Worm (Caenorhabditis elegans) whole organism, L1 larva: ENCODE data around the gene dnj-10.

ENCODE experiments used
- C04F5.9 ChIP-seq: sonication (generic microtip); optimal IDR thresholded peaks from 2 replicates; lab custom pipeline; 2016; ENCODE audit warnings: missing genetic modification characterization, missing compliant biosample characterization
- aha-1 ChIP-seq: fragments of 150-350 bp; optimal IDR thresholded peaks from 2 replicates; lab custom pipeline; 2014; ENCODE audit warnings: missing biosample characterization, missing genetic modification characterization
- aly-2 ChIP-seq: fragments of 150-350 bp; optimal IDR thresholded peaks from 2 replicates; lab custom pipeline; 2014; ENCODE audit warnings: missing biosample characterization, missing genetic modification characterization
- blmp-1 ChIP-seq: fragments of 150-350 bp; optimal IDR thresholded peaks from 2 replicates; lab custom pipeline; 2014; ENCODE audit warnings: missing biosample characterization, missing genetic modification characterization
- ceh-63 ChIP-seq: fragments of 200-800 bp; sonication (Bioruptor generic); optimal IDR thresholded peaks from 2 replicates; lab custom pipeline; 2018; ENCODE audit warnings: mild to moderate bottlenecking, missing genetic modification characterization, missing compliant biosample characterization
- ceh-8 ChIP-seq: fragments of 200-800 bp; sonication (Bioruptor generic); optimal IDR thresholded peaks from 2 replicates; lab custom pipeline; 2018; ENCODE audit warnings: mild to moderate bottlenecking, missing genetic modification characterization, moderate library complexity, missing compliant biosample characterization
- ces-1 ChIP-seq: fragments of 150-350 bp; optimal IDR thresholded peaks from 2 replicates; lab custom pipeline; 2014; ENCODE audit warnings: missing biosample characterization, missing genetic modification reagents, missing genetic modification characterization
- dpl-1 ChIP-seq, 3 experiments: fragments of 150-350 bp in 2 of 3; sonication (generic microtip) in 1 of 3; optimal IDR thresholded peaks; 2 replicates each; lab custom pipeline; 2014 to 2017; ENCODE audit warnings: missing biosample characterization in 3 of 3, missing genetic modification characterization in 3 of 3, missing genetic modification reagents in 3 of 3
- efl-1 ChIP-seq, 4 experiments: fragments of 150-350 bp; optimal IDR thresholded peaks in 3 of 4; peaks in 1 of 4; 1 replicate in 1 of 4; 2 replicates in 3 of 4; lab custom pipeline; 2014; ENCODE audit warnings: missing biosample characterization in 2 of 4, missing genetic modification characterization in 2 of 4, missing genetic modification reagents in 2 of 4
- egl-13 ChIP-seq: sonication (generic microtip); optimal IDR thresholded peaks from 2 replicates; lab custom pipeline; 2016; ENCODE audit warnings: missing genotype, missing genetic modification reagents, missing genetic modification characterization, missing compliant biosample characterization
- egl-27 ChIP-seq, 2 experiments: fragments of 150-350 bp in 1 of 2; sonication (generic microtip); optimal IDR thresholded peaks; 3 replicates each; lab custom pipeline; 2017 to 2018; ENCODE audit warnings: missing biosample characterization in 2 of 2, missing genetic modification characterization in 2 of 2, missing genetic modification reagents in 2 of 2
- elt-2 ChIP-seq: sonication (generic microtip); optimal IDR thresholded peaks from 2 replicates; lab custom pipeline; 2016; ENCODE audit warnings: missing genetic modification characterization, mild to moderate bottlenecking, inconsistent platforms, missing compliant biosample characterization, missing genetic modification reagents
- elt-3 ChIP-seq, 6 experiments: fragments of 150-350 bp in 1 of 6; sonication (generic microtip); optimal IDR thresholded peaks; 2 replicates each; lab custom pipeline; 2017 to 2018; ENCODE audit warnings: missing biosample characterization in 6 of 6, missing genetic modification characterization in 6 of 6, inconsistent platforms in 1 of 6
- ets-5 ChIP-seq: fragments of 200-800 bp; sonication (Bioruptor generic); IDR thresholded peaks from 2 replicates; pipeline ENCODE4 v1.3.6; 2022; ENCODE audit warnings: missing genetic modification characterization, missing compliant biosample characterization
- fkh-10 ChIP-seq: sonication (generic microtip); optimal IDR thresholded peaks from 2 replicates; lab custom pipeline; 2017; ENCODE audit warnings: missing biosample characterization, missing genetic modification reagents, missing genetic modification characterization
- fkh-4 ChIP-seq: sonication (generic microtip); optimal IDR thresholded peaks from 2 replicates; lab custom pipeline; 2016; ENCODE audit warnings: missing compliant biosample characterization, missing genetic modification characterization, borderline replicate concordance
- fkh-8 ChIP-seq: sonication (generic microtip); optimal IDR thresholded peaks from 2 replicates; lab custom pipeline; 2016; ENCODE audit warnings: mild to moderate bottlenecking, missing genetic modification characterization, missing compliant biosample characterization
- fos-1 ChIP-seq: fragments of 150-350 bp; optimal IDR thresholded peaks from 2 replicates; lab custom pipeline; 2014; ENCODE audit warnings: missing biosample characterization, missing genetic modification characterization
- grh-1 ChIP-seq: fragments of 200-800 bp; sonication (Bioruptor generic); IDR thresholded peaks from 2 replicates; pipeline ENCODE4 v1.3.6; 2022; ENCODE audit warnings: missing genetic modification reagents, missing genetic modification characterization, missing compliant biosample characterization
- hlh-17 ChIP-seq: fragments of 200-800 bp; sonication (Bioruptor generic); optimal IDR thresholded peaks from 2 replicates; lab custom pipeline; 2018; ENCODE audit warnings: missing genetic modification characterization, mild to moderate bottlenecking, missing compliant biosample characterization, moderate library complexity, borderline replicate concordance
- hlh-4 ChIP-seq: sonication (generic microtip); optimal IDR thresholded peaks from 2 replicates; lab custom pipeline; 2016; ENCODE audit warnings: mild to moderate bottlenecking, missing genetic modification characterization, missing compliant biosample characterization
- irx-1 ChIP-seq: sonication (generic microtip); optimal IDR thresholded peaks from 2 replicates; lab custom pipeline; 2016; ENCODE audit warnings: missing genetic modification characterization, missing compliant biosample characterization
- isw-1 ChIP-seq: fragments of 200-800 bp; sonication (Bioruptor generic); IDR thresholded peaks from 2 replicates; pipeline ENCODE4 v1.3.6; 2022; ENCODE audit warnings: missing genetic modification characterization, missing compliant biosample characterization
- jun-1 ChIP-seq: fragments of 150-350 bp; optimal IDR thresholded peaks from 2 replicates; lab custom pipeline; 2014; ENCODE audit warnings: missing biosample characterization, missing genetic modification reagents, missing genetic modification characterization
- lin-14 ChIP-seq: fragments of 200-800 bp; sonication (Bioruptor generic); optimal IDR thresholded peaks from 2 replicates; lab custom pipeline; 2018; ENCODE audit warnings: mild to moderate bottlenecking, missing genetic modification characterization, moderate library complexity, missing compliant biosample characterization
- lin-15B ChIP-seq: fragments of 150-350 bp; sonication (generic microtip); optimal IDR thresholded peaks from 3 replicates; lab custom pipeline; 2014; ENCODE audit warnings: missing biosample characterization, missing genetic modification characterization
- lin-35 ChIP-seq, 2 experiments: fragments of 150-350 bp; optimal IDR thresholded peaks; 2 replicates each; lab custom pipeline; 2014; ENCODE audit warnings: missing biosample characterization in 2 of 2, missing genetic modification characterization in 2 of 2, missing genetic modification reagents in 2 of 2
- lir-3 ChIP-seq: sonication (generic microtip); optimal IDR thresholded peaks from 2 replicates; lab custom pipeline; 2016; ENCODE audit warnings: mild to moderate bottlenecking, missing genetic modification characterization, moderate library complexity, missing compliant biosample characterization; ENCODE audit not compliant: poor library complexity
- lsy-2 ChIP-seq, 2 experiments: fragments of 150-350 bp; optimal IDR thresholded peaks; 2 replicates each; lab custom pipeline; 2014; ENCODE audit warnings: missing biosample characterization in 2 of 2, missing genetic modification characterization in 2 of 2
- mab-9 ChIP-seq: fragments of 200-800 bp; sonication (Bioruptor generic); IDR thresholded peaks from 2 replicates; pipeline ENCODE4 v1.3.6; 2022; ENCODE audit warnings: missing genetic modification reagents, missing genetic modification characterization, missing compliant biosample characterization
- mef-2 ChIP-seq: fragments of 150-350 bp; optimal IDR thresholded peaks from 2 replicates; lab custom pipeline; 2014; ENCODE audit warnings: missing biosample characterization, missing genetic modification characterization
- mep-1 ChIP-seq: fragments of 150-350 bp; optimal IDR thresholded peaks from 2 replicates; lab custom pipeline; 2014; ENCODE audit warnings: missing biosample characterization, missing genetic modification characterization
- nhr-47 ChIP-seq: sonication (generic microtip); optimal IDR thresholded peaks from 2 replicates; lab custom pipeline; 2016; ENCODE audit warnings: mild to moderate bottlenecking, missing genetic modification characterization, moderate library complexity, missing compliant biosample characterization
- nhr-71 ChIP-seq: sonication (generic microtip); optimal IDR thresholded peaks from 2 replicates; lab custom pipeline; 2016; ENCODE audit warnings: mild to moderate bottlenecking, missing genetic modification characterization, moderate library complexity, missing compliant biosample characterization
- nhr-77 ChIP-seq: fragments of 150-350 bp; optimal IDR thresholded peaks from 2 replicates; lab custom pipeline; 2014; ENCODE audit warnings: missing biosample characterization, missing genetic modification characterization
- sptf-1 ChIP-seq: fragments of 150-350 bp; optimal IDR thresholded peaks from 2 replicates; lab custom pipeline; 2014; ENCODE audit warnings: missing biosample characterization, missing genetic modification characterization
- sup-37 ChIP-seq: fragments of 200-800 bp; sonication (Bioruptor generic); optimal IDR thresholded peaks from 2 replicates; lab custom pipeline; 2018; ENCODE audit warnings: mild to moderate bottlenecking, missing genetic modification characterization, missing compliant biosample characterization
- swsn-7 ChIP-seq: sonication (generic microtip); optimal IDR thresholded peaks from 2 replicates; lab custom pipeline; 2016; ENCODE audit warnings: missing genetic modification characterization, missing compliant biosample characterization
- tlp-1 ChIP-seq: fragments of 150-350 bp; optimal IDR thresholded peaks from 2 replicates; lab custom pipeline; 2014; ENCODE audit warnings: missing biosample characterization, missing genetic modification characterization
- unc-130 ChIP-seq: fragments of 150-350 bp; optimal IDR thresholded peaks from 2 replicates; lab custom pipeline; 2017; ENCODE audit warnings: missing biosample characterization, missing genetic modification characterization, inconsistent platforms
- zag-1 ChIP-seq: fragments of 150-350 bp; optimal IDR thresholded peaks from 2 replicates; lab custom pipeline; 2014; ENCODE audit warnings: missing biosample characterization, missing genetic modification characterization
- zip-4 ChIP-seq: fragments of 200-800 bp; sonication (Bioruptor generic); optimal IDR thresholded peaks from 2 replicates; lab custom pipeline; 2018; ENCODE audit warnings: mild to moderate bottlenecking, missing genetic modification characterization, moderate library complexity, missing compliant biosample characterization
- ztf-4 ChIP-seq: fragments of 150-350 bp; optimal IDR thresholded peaks from 2 replicates; lab custom pipeline; 2014; ENCODE audit warnings: missing biosample characterization, missing genetic modification characterization

The dnj-10 gene

DNA sequence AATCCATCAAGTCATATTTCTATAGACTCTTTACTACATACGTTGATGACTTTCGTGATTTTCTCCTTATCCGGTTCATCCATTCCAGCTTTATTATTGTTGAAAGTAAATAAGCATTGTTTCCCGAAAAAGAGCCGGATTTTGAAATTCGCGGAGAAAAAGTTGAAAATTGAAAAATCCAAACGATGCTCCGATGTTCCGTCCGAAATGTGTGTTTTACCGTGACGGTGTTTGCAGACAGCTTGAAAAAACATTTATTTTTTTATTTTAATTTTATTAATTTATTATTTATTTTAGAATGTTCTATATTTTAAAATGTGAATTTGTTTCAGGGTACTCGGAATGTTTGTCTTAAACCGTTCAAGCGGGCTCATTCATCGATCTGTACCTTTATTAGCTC, at the start of gene dnj-10 (continued):
- TF ChIP-seq lir-3 (tag; lab: Kevin White, UChicago), result no peak
- TF ChIP-seq egl-27 (tag; optimal IDR thresholded peaks at IDR 0.05; lab: Kevin White, UChicago), result no peak
- peak; percentile 92 to 94 for TF ChIP-seq lin-35 (GFP tag; optimal IDR thresholded peaks at IDR 0.05; lab: Kevin White, UChicago)
- peak; percentile 85 to 86 for TF ChIP-seq lsy-2 (tag; optimal IDR thresholded peaks at IDR 0.05; lab: Kevin White, UChicago)
- peak; percentile 72 for TF ChIP-seq nhr-47 (tag; lab: Kevin White, UChicago)
- TF ChIP-seq sptf-1 (tag; lab: Kevin White, UChicago), result no peak
- TF ChIP-seq fkh-8, result peak; percentile 49
- TF ChIP-seq egl-13 (tag; lab: Kevin White, UChicago), result peak; percentile 21
- no peak for TF ChIP-seq elt-2 (tag; lab: Kevin White, UChicago)
- TF ChIP-seq swsn-7 (tag; lab: Kevin White, UChicago), result peak; percentile 62
- no peak for TF ChIP-seq mab-9 (GFP tag; lab: Robert Waterston, UW)
- TF ChIP-seq irx-1 (tag; lab: Kevin White, UChicago), result peak; percentile 57

DNA sequence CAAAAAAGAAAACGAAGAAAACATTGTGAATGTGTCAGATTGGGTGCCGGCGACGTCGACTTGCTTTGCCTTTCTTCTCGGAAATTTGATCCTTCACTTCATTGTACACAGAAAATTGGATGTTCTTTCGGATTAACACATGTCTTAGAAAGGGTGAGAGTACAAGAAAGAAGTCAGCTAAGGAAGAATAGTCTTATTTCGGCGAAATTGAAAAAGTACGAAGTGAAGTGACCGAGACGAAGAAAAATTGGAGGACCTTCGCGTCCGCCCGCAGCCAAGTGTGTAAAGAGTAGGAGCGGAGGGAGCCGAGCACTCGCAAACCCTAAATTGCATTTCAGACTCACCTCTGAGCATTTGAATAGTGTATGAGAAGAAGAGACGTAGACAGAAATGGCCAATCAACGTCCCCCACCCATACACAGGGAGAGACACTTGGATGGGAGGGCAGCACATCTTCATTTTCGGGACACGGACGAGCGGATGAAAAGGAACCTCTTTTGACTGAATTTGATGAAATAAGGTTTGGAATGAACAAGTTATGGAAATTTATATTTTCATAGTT, 42.3 kb upstream of the dnj-10 start, which contains the start of gene glr-1:
TSS of gene glr-1 (minus strand) at position 51 of the 562 bp plus-strand sequence.
- TF ChIP-seq mef-2 (tag; lab: Kevin White, UChicago), result no peak
- no peak for TF ChIP-seq isw-1 (GFP tag; lab: Robert Waterston, UW)
- no peak for TF ChIP-seq efl-1 (optimal IDR thresholded peaks at IDR 0.05; lab: Kevin White, UChicago)
- peak in 1 of 2 experiments; percentile 43 for TF ChIP-seq efl-1 (GFP tag; optimal IDR thresholded peaks at IDR 0.05 in 1 of 2; lab: Kevin White, UChicago)
- TF ChIP-seq ces-1 (GFP tag; lab: Kevin White, UChicago), result peak; percentile 71
- no peak for TF ChIP-seq ceh-63 (GFP tag; lab: Kevin White, UChicago)
- peak; percentile 64 for TF ChIP-seq lin-14 (GFP tag; lab: Kevin White, UChicago)
- peak; percentile 74 for TF ChIP-seq fkh-10 (GFP tag; lab: Kevin White, UChicago)

DNA sequence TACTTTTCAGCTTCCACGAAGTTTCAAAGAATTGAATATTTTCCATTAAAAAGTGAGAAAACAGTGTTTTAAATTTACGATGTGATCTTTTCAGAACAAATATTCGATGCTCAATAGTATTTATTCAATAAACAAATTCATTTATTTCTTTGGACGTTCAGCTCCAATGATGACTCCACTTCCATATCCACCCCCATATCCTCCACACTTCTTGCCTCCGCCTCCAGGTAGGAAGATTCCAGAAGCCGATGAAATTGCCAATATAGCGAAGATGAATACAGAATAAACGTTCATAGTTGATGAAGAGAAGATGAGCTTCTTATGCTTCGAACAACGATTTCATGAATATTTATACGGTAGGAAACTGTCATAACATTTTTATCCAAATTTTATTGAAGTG, 41.8 kb upstream of the dnj-10 start, which contains the start of gene fip-3:
TSS of gene fip-3 (minus strand) at position 294 of the 400 bp plus-strand sequence.
- no peak for TF ChIP-seq hlh-17
- TF ChIP-seq sup-37 (GFP tag; lab: Kevin White, UChicago), result no peak
- TF ChIP-seq ets-5 (GFP tag; lab: Robert Waterston, UW), result no peak
- TF ChIP-seq unc-130 (tag; lab: Kevin White, UChicago), result no peak
- TF ChIP-seq dpl-1 (GFP tag; optimal IDR thresholded peaks at IDR 0.05; lab: Kevin White, UChicago), result no peak
- TF ChIP-seq jun-1 (tag; lab: Kevin White, UChicago), result no peak
- no peak for TF ChIP-seq blmp-1
- no peak for TF ChIP-seq swsn-7 (tag; lab: Kevin White, UChicago)
- no peak for TF ChIP-seq lin-14 (GFP tag; lab: Kevin White, UChicago)
- TF ChIP-seq hlh-4, result no peak
- TF ChIP-seq tlp-1 (tag; lab: Kevin White, UChicago), result no peak
- TF ChIP-seq C04F5.9 (tag; lab: Kevin White, UChicago), result no peak
- TF ChIP-seq aha-1 (tag; lab: Kevin White, UChicago), result no peak
- TF ChIP-seq elt-3 (tag; optimal IDR thresholded peaks at IDR 0.05; lab: Kevin White, UChicago), result no peak
- no peak for TF ChIP-seq mab-9 (GFP tag; lab: Robert Waterston, UW)
- TF ChIP-seq nhr-77, result no peak
- TF ChIP-seq lin-35 (GFP tag; optimal IDR thresholded peaks at IDR 0.05; lab: Kevin White, UChicago), result no peak
- no peak for TF ChIP-seq lin-15B
- no peak for TF ChIP-seq nhr-71 (tag; lab: Kevin White, UChicago)
- TF ChIP-seq lsy-2 (tag; optimal IDR thresholded peaks at IDR 0.05; lab: Kevin White, UChicago), result no peak

DNA sequence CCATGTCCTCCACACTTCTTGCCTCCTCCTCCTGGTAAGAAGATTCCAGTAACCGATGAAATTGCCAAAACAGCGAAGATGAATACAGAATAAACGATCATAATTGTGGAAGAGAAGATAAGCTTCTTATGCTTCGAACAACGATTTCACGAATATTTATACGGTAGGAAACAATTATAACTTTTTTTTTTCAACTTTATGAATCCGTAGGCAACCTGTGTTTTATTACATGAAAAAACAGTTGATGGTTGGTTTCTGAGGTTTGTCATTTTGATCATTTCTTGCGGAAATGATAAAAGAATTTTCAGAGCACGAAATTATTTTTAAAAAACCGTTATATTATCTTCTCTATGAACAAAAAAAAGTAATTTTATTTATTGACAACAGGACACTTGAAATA, 40.1 kb upstream of the dnj-10 start, which contains the start of gene fipr-16:
TSS of gene fipr-16 (minus strand) at position 101 of the 400 bp plus-strand sequence.
- TF ChIP-seq fkh-4 (tag; lab: Kevin White, UChicago), result no peak
- no peak for TF ChIP-seq sup-37 (GFP tag; lab: Kevin White, UChicago)
- no peak for TF ChIP-seq isw-1 (GFP tag; lab: Robert Waterston, UW)
- TF ChIP-seq ztf-4 (tag; lab: Kevin White, UChicago), result no peak
- no peak for TF ChIP-seq zag-1 (tag; lab: Kevin White, UChicago)
- TF ChIP-seq nhr-71 (tag; lab: Kevin White, UChicago), result no peak
- no peak for TF ChIP-seq zip-4 (GFP tag; lab: Kevin White, UChicago)
- TF ChIP-seq elt-2 (tag; lab: Kevin White, UChicago), result no peak
- TF ChIP-seq dpl-1 (GFP tag; optimal IDR thresholded peaks at IDR 0.05; lab: Kevin White, UChicago), result no peak
- TF ChIP-seq grh-1 (GFP tag; lab: Robert Waterston, UW), result no peak
- TF ChIP-seq mep-1, result no peak
- TF ChIP-seq fos-1 (tag; lab: Kevin White, UChicago), result no peak
- TF ChIP-seq lin-14 (GFP tag; lab: Kevin White, UChicago), result no peak
- TF ChIP-seq aly-2 (tag; lab: Kevin White, UChicago), result no peak
- TF ChIP-seq ceh-8 (GFP tag; lab: Kevin White, UChicago), result no peak
